Fruit fly (Drosophila melanogaster): ENCODE data around the gene CG3309.

CG3309 gene

dm6 chrX:5363116-5363515 is 34.0 kb upstream of the CG3309 start (continued):
- TF ChIP-seq ro (GFP tag; IDR thresholded peaks at IDR 0.05) (no peak), H15 (GFP tag; IDR thresholded peaks at IDR 0.05) (no peak), bigmax (GFP tag; optimal IDR thresholded peaks at IDR 0.05) (no peak), ewg (GFP tag; optimal IDR thresholded peaks at IDR 0.05) (peak; percentile 60), CG15696 (tag; optimal IDR thresholded peaks at IDR 0.05) (no peak), CG18599 (GFP tag; optimal IDR thresholded peaks at IDR 0.05) (peak; percentile 39), Hmr (GFP tag; optimal IDR thresholded peaks at IDR 0.05) (peak; percentile 57)

- TF ChIP-seq CG7556 (GFP tag; optimal IDR thresholded peaks at IDR 0.05), result peak; percentile 19
- TF ChIP-seq CG10979 (tag; optimal IDR thresholded peaks at IDR 0.05), result peak; percentile 69
- peak; percentile 24 for TF ChIP-seq CG2678 (tag; optimal IDR thresholded peaks at IDR 0.05)
- peak; percentile 14 for TF ChIP-seq CG4424 (GFP tag; optimal IDR thresholded peaks at IDR 0.05)
- peak; percentile 4 for TF ChIP-seq CG14710 (tag; optimal IDR thresholded peaks at IDR 0.05)
- TF ChIP-seq ci (GFP tag; IDR thresholded peaks at IDR 0.05), result no peak
- peak; percentile 10 for TF ChIP-seq lilli (GFP tag; optimal IDR thresholded peaks at IDR 0.05)
- peak; percentile 82 for TF ChIP-seq CG7372 (GFP tag; IDR thresholded peaks at IDR 0.05)
- TF ChIP-seq CG9727 (GFP tag; optimal IDR thresholded peaks at IDR 0.05), result peak; percentile 59
- TF ChIP-seq CG30403 (GFP tag; optimal IDR thresholded peaks at IDR 0.05), result peak; percentile 35
- TF ChIP-seq CG12155 (GFP tag; optimal IDR thresholded peaks at IDR 0.05), result no peak
- peak; percentile 41 for TF ChIP-seq sens (GFP tag)
- TF ChIP-seq zen (tag; optimal IDR thresholded peaks at IDR 0.05), result peak; percentile 21
- TF ChIP-seq Hr51 (GFP tag; optimal IDR thresholded peaks at IDR 0.05), result peak in 1 of 2 experiments; percentile 24
- peak; percentile 7 for TF ChIP-seq CG15269 (tag; optimal IDR thresholded peaks at IDR 0.05)
- TF ChIP-seq CG42726 (GFP tag; IDR thresholded peaks at IDR 0.05; ENCODE audit: partially characterized antibody), result no peak
- no peak for TF ChIP-seq CG11695 (GFP tag; IDR thresholded peaks at IDR 0.05)
- TF ChIP-seq CG15601 (tag; optimal IDR thresholded peaks at IDR 0.05), result no peak
- TF ChIP-seq hbn (GFP tag; IDR thresholded peaks at IDR 0.05; ENCODE audit: partially characterized antibody), result no peak
- peak; percentile 38 for TF ChIP-seq Meics (GFP tag; optimal IDR thresholded peaks at IDR 0.05)
- peak; percentile 34 for TF ChIP-seq CG11504 (tag; optimal IDR thresholded peaks at IDR 0.05)
- TF ChIP-seq gem (tag; optimal IDR thresholded peaks at IDR 0.05), result peak; percentile 40
- no peak for TF ChIP-seq gt (GFP tag; IDR thresholded peaks at IDR 0.05)
- TF ChIP-seq sob (GFP tag; IDR thresholded peaks at IDR 0.05), result no peak
- TF ChIP-seq Med (GFP tag), result peak; percentile 19
- TF ChIP-seq CoRest (tag; optimal IDR thresholded peaks at IDR 0.05), result peak; percentile 41
- TF ChIP-seq ind (GFP tag; optimal IDR thresholded peaks at IDR 0.05), result peak; percentile 17
- TF ChIP-seq fd102C (GFP tag; optimal IDR thresholded peaks at IDR 0.05), result peak; percentile 44
- TF ChIP-seq phol (tag; optimal IDR thresholded peaks at IDR 0.05), result peak; percentile 29
- no peak for TF ChIP-seq Bdp1 (GFP tag; optimal IDR thresholded peaks at IDR 0.05)
- TF ChIP-seq p53 (GFP tag; optimal IDR thresholded peaks at IDR 0.05), result no peak
- no peak for TF ChIP-seq corto (GFP tag; optimal IDR thresholded peaks at IDR 0.05)
- TF ChIP-seq CG15696 (tag; optimal IDR thresholded peaks at IDR 0.05), result peak; percentile 3
- TF ChIP-seq CG10267 (tag; optimal IDR thresholded peaks at IDR 0.05), result peak; percentile 2
- TF ChIP-seq chm (GFP tag; IDR thresholded peaks at IDR 0.05), result no peak
- TF ChIP-seq Fer2 (tag; optimal IDR thresholded peaks at IDR 0.05), result no peak
- no peak for TF ChIP-seq CG4820 (GFP tag; optimal IDR thresholded peaks at IDR 0.05)
- TF ChIP-seq CG2120 (GFP tag; optimal IDR thresholded peaks at IDR 0.05), result peak; percentile 2
- peak; percentile 21 for TF ChIP-seq grau (tag; optimal IDR thresholded peaks at IDR 0.05)
- peak; percentile 10 for TF ChIP-seq CG12744 (GFP tag; optimal IDR thresholded peaks at IDR 0.05)
- TF ChIP-seq exex (tag; optimal IDR thresholded peaks at IDR 0.05), result no peak
- TF ChIP-seq Poxn (GFP tag; IDR thresholded peaks at IDR 0.05), result no peak
- TF ChIP-seq CG13296 (GFP tag; optimal IDR thresholded peaks at IDR 0.05), result no peak
Measured at dm6 chrX:5358813-5359212, 29.7 kb upstream of the CG3309 start.
